Worm (Caenorhabditis elegans): ENCODE measurements around the gene str-206.

- TF ChIP-seq nhr-10 (tag; optimal IDR thresholded peaks at IDR 0.05) (no peak), elt-1 (tag; optimal IDR thresholded peaks at IDR 0.05) (no peak), mdl-1 (tag; optimal IDR thresholded peaks at IDR 0.05) (peak; percentile 42 to 72)
Observed at ce11 chrV:6239855-6240254, 21.9 kb downstream of the str-206 start.

Data from whole organism, L2 larva.